Fruit fly (Drosophila melanogaster): Measurements from ENCODE around the gene Abd-B.

Abd-B gene

dm6 chr3R:16907790-16908189, 64.2 kb downstream of the Abd-B start (continued):
- TF ChIP-seq Camta (GFP tag; optimal IDR thresholded peaks at IDR 0.05) (no peak), twi (tag; optimal IDR thresholded peaks at IDR 0.05) (no peak), hb (GFP tag; IDR thresholded peaks at IDR 0.05; ENCODE audit: partially characterized antibody) (no peak), h (optimal IDR thresholded peaks at IDR 0.05) (no peak), odd (GFP tag; optimal IDR thresholded peaks at IDR 0.05) (no peak), jing (GFP tag; optimal IDR thresholded peaks at IDR 0.05) (no peak), tup (GFP tag; optimal IDR thresholded peaks at IDR 0.05) (no peak), CG9727 (GFP tag; optimal IDR thresholded peaks at IDR 0.05) (peak; percentile 53), CG2129 (GFP tag; IDR thresholded peaks at IDR 0.05; ENCODE audit: partially characterized antibody) (no peak), CG17829 (tag; optimal IDR thresholded peaks at IDR 0.05) (peak; percentile 18), Kr (GFP tag; optimal IDR thresholded peaks at IDR 0.05) (no peak), Dbx (GFP tag; IDR thresholded peaks at IDR 0.05) (no peak), CG7745 (tag; optimal IDR thresholded peaks at IDR 0.05) (no peak), dimm (GFP tag; IDR thresholded peaks at IDR 0.05) (no peak), yki (optimal IDR thresholded peaks at IDR 0.05) (no peak), Side (GFP tag; optimal IDR thresholded peaks at IDR 0.05) (no peak), CG1233 (GFP tag; optimal IDR thresholded peaks at IDR 0.05) (no peak), nerfin-1 (tag; optimal IDR thresholded peaks at IDR 0.05) (no peak), disco-r (GFP tag; optimal IDR thresholded peaks at IDR 0.05) (no peak), CG18599 (GFP tag; optimal IDR thresholded peaks at IDR 0.05) (no peak), Nf-YC (tag; optimal IDR thresholded peaks at IDR 0.05) (no peak), zen2 (GFP tag; IDR thresholded peaks at IDR 0.05; ENCODE audit: partially characterized antibody) (no peak), gem (tag; optimal IDR thresholded peaks at IDR 0.05) (peak; percentile 63), CG3847 (GFP tag; IDR thresholded peaks at IDR 0.05) (no peak), CG10565 (GFP tag; optimal IDR thresholded peaks at IDR 0.05) (no peak), Sox100B (GFP tag; optimal IDR thresholded peaks at IDR 0.05) (no peak), Rfx (GFP tag; IDR thresholded peaks at IDR 0.05) (no peak), Opbp (GFP tag; IDR thresholded peaks at IDR 0.05; ENCODE audit: partially characterized antibody) (no peak), dmrt99B (tag; optimal IDR thresholded peaks at IDR 0.05) (peak; percentile 7), Dad (GFP tag; optimal IDR thresholded peaks at IDR 0.05) (no peak), CG13624 (GFP tag; optimal IDR thresholded peaks at IDR 0.05) (no peak), CG31388 (GFP tag; optimal IDR thresholded peaks at IDR 0.05) (no peak), so (GFP tag; IDR thresholded peaks at IDR 0.05) (0 out of 3 replicates have a peak, but pooled peaks have one; percentile 29), HmgZ (tag; optimal IDR thresholded peaks at IDR 0.05) (no peak), CG2120 (GFP tag; optimal IDR thresholded peaks at IDR 0.05) (no peak), ranshi (GFP tag; IDR thresholded peaks at IDR 0.05) (no peak), p53 (GFP tag; optimal IDR thresholded peaks at IDR 0.05) (no peak), E2f1 (GFP tag; IDR thresholded peaks at IDR 0.05) (no peak), amos (GFP tag; IDR thresholded peaks at IDR 0.05; ENCODE audit: partially characterized antibody) (no peak), knrl (GFP tag; IDR thresholded peaks at IDR 0.05; ENCODE audit: partially characterized antibody) (no peak), CTCF (GFP tag; optimal IDR thresholded peaks at IDR 0.05) (no peak), Ets65A (GFP tag) (peak; percentile 43), abd-A (tag; optimal IDR thresholded peaks at IDR 0.05) (no peak), CG34376 (GFP tag; optimal IDR thresholded peaks at IDR 0.05) (no peak), ab (GFP tag; optimal IDR thresholded peaks at IDR 0.05) (no peak), CG2712 (tag; optimal IDR thresholded peaks at IDR 0.05) (peak; percentile 48), sqz (GFP tag; optimal IDR thresholded peaks at IDR 0.05) (no peak), fu2 (GFP tag; optimal IDR thresholded peaks at IDR 0.05) (no peak), ci (GFP tag; IDR thresholded peaks at IDR 0.05) (peak; percentile 79), cato (GFP tag; optimal IDR thresholded peaks at IDR 0.05; ENCODE audit: borderline replicate concordance) (no peak), inv (GFP tag; IDR thresholded peaks at IDR 0.05; ENCODE audit: partially characterized antibody) (no peak), Eip74EF (GFP tag; optimal IDR thresholded peaks at IDR 0.05) (no peak), CG11723 (GFP tag; optimal IDR thresholded peaks at IDR 0.05) (no peak)

Data from whole organism, embryonic.